Fruit fly (Drosophila melanogaster) ovary, adult (tissue): ENCODE data around the gene Gapvd1.

Source experiments
- CG17801 ChIP-seq: fragments of 200-800 bp; optimal IDR thresholded peaks from 2 replicates; lab custom pipeline; 2019; ENCODE audit warnings: missing biosample characterization, mild to moderate bottlenecking, missing genetic modification characterization, moderate library complexity; ENCODE audit not compliant: partially characterized antibody

Gene Gapvd1

dm6 chrX:11325175-11325768, at the start of gene Gapvd1:
Gapvd1 (plus strand) TSS chrX:11325385.
- peak; percentile 45 for TF ChIP-seq CG17801 (GFP tag; lab: Kevin White, UChicago)

dm6 chrX:11283570-11283969, 41.6 kb upstream of the Gapvd1 start:
- no peak for TF ChIP-seq CG17801 (GFP tag; lab: Kevin White, UChicago)

DNA sequence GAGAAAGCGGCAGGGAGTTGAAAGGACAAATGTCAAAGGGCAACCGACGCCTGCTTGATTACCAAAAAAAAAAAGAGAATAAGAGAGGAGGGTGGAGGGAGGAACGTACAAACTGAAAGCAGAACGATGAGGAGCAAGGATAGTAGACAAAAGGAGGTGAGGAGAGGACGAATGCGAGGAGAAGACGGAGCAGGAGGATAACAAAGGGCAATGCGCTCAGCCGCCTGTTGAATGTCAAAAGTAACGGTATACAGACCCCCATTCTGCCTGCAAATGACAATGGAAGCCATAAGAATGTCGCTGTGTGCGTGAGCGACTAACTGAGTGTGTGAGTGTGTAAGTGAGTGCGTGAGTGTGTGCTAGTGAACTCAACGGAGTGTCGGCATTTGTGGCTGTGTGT, 40.2 kb upstream of the Gapvd1 start:
- no peak for TF ChIP-seq CG17801 (GFP tag; lab: Kevin White, UChicago)

dm6 chrX:11293567-11293966, 31.6 kb upstream of the Gapvd1 start:
- TF ChIP-seq CG17801 (GFP tag; lab: Kevin White, UChicago): no peak

dm6 chrX:11295412-11296006, 29.7 kb upstream of the Gapvd1 start:
- no peak for TF ChIP-seq CG17801 (GFP tag; lab: Kevin White, UChicago)

- no peak for TF ChIP-seq CG17801 (GFP tag; lab: Kevin White, UChicago)
These were observed 22.5 kb upstream of the Gapvd1 start, which contains the start of gene CG44422 for dm6 chrX:11302683-11303082. CG44422 (minus strand) TSS chrX:11302783.

DNA sequence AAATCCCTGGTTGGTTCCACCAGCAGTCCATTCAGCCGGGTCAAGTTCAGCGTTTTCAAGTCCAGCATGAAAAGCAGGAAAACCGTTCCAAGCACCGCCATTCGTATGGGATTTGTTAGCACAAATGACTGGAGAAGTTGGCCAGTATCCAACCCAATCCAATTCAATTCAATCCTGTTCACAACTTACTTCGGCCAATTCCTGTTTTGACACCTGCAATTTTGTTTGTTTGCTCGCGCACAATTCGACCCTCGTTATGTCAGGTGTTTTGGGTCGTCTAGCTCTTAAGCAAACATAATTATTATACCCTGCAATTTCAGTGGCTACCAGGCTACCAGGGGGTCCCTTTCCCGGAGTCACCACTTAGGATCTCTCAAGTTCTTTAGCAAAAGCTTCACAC, 14.1 kb upstream of the Gapvd1 start, which contains the start of gene Ir10a:
Gene Ir10a, minus strand, starts transcription at position 101 of the 400 bp plus-strand sequence.
- no peak for TF ChIP-seq CG17801 (GFP tag; lab: Kevin White, UChicago)

dm6 chrX:11319916-11320315, 5.3 kb upstream of the Gapvd1 start:
- no peak for TF ChIP-seq CG17801 (GFP tag; lab: Kevin White, UChicago)

- TF ChIP-seq CG17801 (GFP tag; lab: Kevin White, UChicago): no peak
These were observed 2.9 kb upstream of the Gapvd1 start, which contains the start of gene sisA for dm6 chrX:11322257-11322656. sisA (minus strand) TSS chrX:11322357.

- no peak for TF ChIP-seq CG17801 (GFP tag; lab: Kevin White, UChicago)
These were observed 2.5 kb upstream of the Gapvd1 start for dm6 chrX:11322659-11323058.

- peak; percentile 85 for TF ChIP-seq CG17801 (GFP tag; lab: Kevin White, UChicago)
These were observed 1.1 kb downstream of the Gapvd1 start for dm6 chrX:11326213-11326731.

- peak; percentile 32 for TF ChIP-seq CG17801 (GFP tag; lab: Kevin White, UChicago)
These were observed 13.0 kb downstream of the Gapvd1 start for dm6 chrX:11338047-11338747.

- TF ChIP-seq CG17801 (GFP tag; lab: Kevin White, UChicago): peak; percentile 41
These were observed 14.0 kb downstream of the Gapvd1 start for dm6 chrX:11338973-11339867.

- no peak for TF ChIP-seq CG17801 (GFP tag; lab: Kevin White, UChicago)
These were observed 14.8 kb downstream of the Gapvd1 start, which contains the start of the genes CG34348 and Kap3 for dm6 chrX:11339868-11340548. CG34348 (plus strand) TSS chrX:11339873. Kap3 (minus strand) TSS chrX:11340084.
